Worm (Caenorhabditis elegans) whole organism, young adult: ENCODE measurements around the gene C08G9.1.

ENCODE experiments used
- B0261.1 ChIP-seq: sonication (generic microtip); optimal IDR thresholded peaks from 2 replicates; lab custom pipeline; 2016; ENCODE audit warnings: mild to moderate bottlenecking, missing genetic modification characterization, moderate library complexity, missing compliant biosample characterization
- B0336.3 ChIP-seq: fragments of 200-800 bp; sonication (Bioruptor generic); IDR thresholded peaks from 2 replicates; pipeline ENCODE4 v1.3.6; 2022; ENCODE audit warnings: missing genetic modification characterization, missing compliant biosample characterization
- F22D6.2 ChIP-seq: sonication (generic microtip); optimal IDR thresholded peaks from 2 replicates; lab custom pipeline; 2016; ENCODE audit warnings: mild to moderate bottlenecking, missing genetic modification characterization, missing compliant biosample characterization
- F52B5.7 ChIP-seq: sonication (generic microtip); optimal IDR thresholded peaks from 2 replicates; lab custom pipeline; 2016; ENCODE audit warnings: mild to moderate bottlenecking, missing genetic modification characterization, missing compliant biosample characterization
- F57A8.1 ChIP-seq: fragments of 200-800 bp; sonication (Bioruptor generic); optimal IDR thresholded peaks from 2 replicates; lab custom pipeline; 2018; ENCODE audit warnings: mild to moderate bottlenecking, missing genetic modification characterization, moderate library complexity, missing compliant biosample characterization
- K12H6.12 ChIP-seq: fragments of 200-800 bp; sonication (Bioruptor generic); optimal IDR thresholded peaks from 2 replicates; lab custom pipeline; 2018; ENCODE audit warnings: mild to moderate bottlenecking, missing genetic modification characterization, missing compliant biosample characterization
- Y79H2A.3 ChIP-seq: fragments of 200-800 bp; sonication (Bioruptor generic); conservative IDR thresholded peaks from 2 replicates; pipeline ENCODE4 v1.3.6; 2022; ENCODE audit warnings: missing genetic modification reagents, missing genetic modification characterization, missing compliant biosample characterization
- aptf-2 ChIP-seq: fragments of 200-800 bp; sonication (Bioruptor generic); conservative IDR thresholded peaks from 2 replicates; pipeline ENCODE4 v1.3.6; 2022; ENCODE audit warnings: missing genetic modification reagents, missing genetic modification characterization, missing compliant biosample characterization
- attf-5 ChIP-seq: fragments of 200-800 bp; sonication (Bioruptor generic); optimal IDR thresholded peaks from 2 replicates; lab custom pipeline; 2018; ENCODE audit warnings: mild to moderate bottlenecking, missing genetic modification characterization, missing compliant biosample characterization
- bed-1 ChIP-seq: fragments of 200-800 bp; sonication (Bioruptor generic); IDR thresholded peaks from 2 replicates; pipeline ENCODE4 v1.3.6; 2022; ENCODE audit warnings: missing genetic modification reagents, missing genetic modification characterization, missing compliant biosample characterization
- cebp-2 ChIP-seq: fragments of 200-800 bp; sonication (Bioruptor generic); IDR thresholded peaks from 2 replicates; pipeline ENCODE4 v1.3.6; 2022; ENCODE audit warnings: missing genetic modification characterization, missing compliant biosample characterization
- ceh-100 ChIP-seq: fragments of 200-800 bp; sonication (Bioruptor generic); IDR thresholded peaks from 2 replicates; pipeline ENCODE4 v1.3.6; 2022; ENCODE audit warnings: missing genetic modification reagents, missing genetic modification characterization, missing compliant biosample characterization
- ceh-40 ChIP-seq: fragments of 200-800 bp; sonication (Bioruptor generic); IDR thresholded peaks from 2 replicates; pipeline ENCODE4 v1.3.6; 2022; ENCODE audit warnings: missing genetic modification characterization, missing compliant biosample characterization
- ceh-91 ChIP-seq: fragments of 200-800 bp; sonication (Bioruptor generic); IDR thresholded peaks from 2 replicates; pipeline ENCODE4 v1.3.6; 2022; ENCODE audit warnings: missing genetic modification reagents, missing genetic modification characterization, missing compliant biosample characterization
- egrh-3 ChIP-seq: fragments of 200-800 bp; sonication (Bioruptor generic); IDR thresholded peaks from 2 replicates; pipeline ENCODE4 v1.3.6; 2022; ENCODE audit warnings: missing genetic modification reagents, missing genetic modification characterization, missing compliant biosample characterization
- ets-4 ChIP-seq: fragments of 200-800 bp; sonication (Bioruptor generic); optimal IDR thresholded peaks from 2 replicates; lab custom pipeline; 2018; ENCODE audit warnings: mild to moderate bottlenecking, missing genetic modification characterization, missing compliant biosample characterization
- gei-17 ChIP-seq: fragments of 200-800 bp; sonication (Bioruptor generic); optimal IDR thresholded peaks from 2 replicates; lab custom pipeline; 2018; ENCODE audit warnings: mild to moderate bottlenecking, missing genetic modification characterization, missing compliant biosample characterization
- hlh-26 ChIP-seq: fragments of 200-800 bp; sonication (Bioruptor generic); conservative IDR thresholded peaks from 2 replicates; pipeline ENCODE4 v1.3.6; 2022; ENCODE audit warnings: missing genetic modification reagents, missing genetic modification characterization, missing compliant biosample characterization
- hmg-20 ChIP-seq: fragments of 200-800 bp; sonication (Bioruptor generic); IDR thresholded peaks from 2 replicates; pipeline ENCODE4 v1.3.6; 2022; ENCODE audit warnings: missing genetic modification reagents, missing genetic modification characterization, missing compliant biosample characterization
- lin-40 ChIP-seq: sonication (generic microtip); optimal IDR thresholded peaks from 2 replicates; lab custom pipeline; 2016; ENCODE audit warnings: missing genetic modification characterization, mild to moderate bottlenecking, missing compliant biosample characterization, missing genotype, missing genetic modification reagents
- lir-1 ChIP-seq: fragments of 200-800 bp; sonication (Bioruptor generic); conservative IDR thresholded peaks from 2 replicates; pipeline ENCODE4 v1.3.6; 2022; ENCODE audit warnings: missing genetic modification reagents, missing genetic modification characterization, missing compliant biosample characterization
- lsy-27 ChIP-seq: sonication (generic microtip); optimal IDR thresholded peaks from 2 replicates; lab custom pipeline; 2017; ENCODE audit warnings: missing genetic modification characterization, mild to moderate bottlenecking, missing compliant biosample characterization, antibody characterized with exemption, missing genotype, borderline replicate concordance; ENCODE audit not compliant: insufficient read depth
- madf-10 ChIP-seq: sonication (generic microtip); optimal IDR thresholded peaks from 2 replicates; lab custom pipeline; 2016; ENCODE audit warnings: mild to moderate bottlenecking, missing genetic modification characterization, missing compliant biosample characterization
- mel-28 ChIP-seq: sonication (generic microtip); optimal IDR thresholded peaks from 2 replicates; lab custom pipeline; 2016; ENCODE audit warnings: borderline replicate concordance, mild to moderate bottlenecking, missing genetic modification characterization, missing compliant biosample characterization
- mes-4 ChIP-seq: sonication (generic microtip); optimal IDR thresholded peaks from 2 replicates; lab custom pipeline; 2016; ENCODE audit warnings: missing genotype, missing genetic modification characterization, missing compliant biosample characterization
- rec-8 ChIP-seq, 2 experiments: sonication (generic microtip); optimal IDR thresholded peaks; 2 replicates each; lab custom pipeline; 2016; ENCODE audit warnings: mild to moderate bottlenecking in 2 of 2, missing genetic modification characterization in 2 of 2, missing genetic modification reagents in 2 of 2, missing genotype in 2 of 2, missing biosample characterization in 1 of 2, missing compliant biosample characterization in 1 of 2, moderate library complexity in 1 of 2
- repo-1 ChIP-seq: sonication (generic microtip); optimal IDR thresholded peaks from 2 replicates; lab custom pipeline; 2017; ENCODE audit warnings: mild to moderate bottlenecking, missing genetic modification characterization, missing compliant biosample characterization
- snpc-3.4 ChIP-seq: sonication (generic microtip); optimal IDR thresholded peaks from 2 replicates; lab custom pipeline; 2017; ENCODE audit warnings: missing genetic modification characterization, mild to moderate bottlenecking, missing compliant biosample characterization, antibody characterized with exemption, moderate library complexity, missing genotype, missing genetic modification reagents
- snpc-4 ChIP-seq, 5 experiments: fragments of 150-350 bp in 1 of 5; sonication (generic microtip) in 4 of 5; optimal IDR thresholded peaks; 2 replicates each; lab custom pipeline; 2014 to 2018; ENCODE audit warnings: missing genetic modification characterization in 5 of 5, missing biosample characterization in 3 of 5, antibody characterized with exemption in 2 of 5, mild to moderate bottlenecking in 2 of 5, missing compliant biosample characterization in 2 of 5, missing genotype in 2 of 5, moderate library complexity in 2 of 5, missing genetic modification reagents in 1 of 5
- tbp1 ChIP-seq: fragments of 200-800 bp; sonication (Bioruptor generic); optimal IDR thresholded peaks from 2 replicates; lab custom pipeline; 2018; ENCODE audit warnings: mild to moderate bottlenecking, missing genetic modification characterization, missing compliant biosample characterization
- ztf-22 ChIP-seq: fragments of 200-800 bp; sonication (Bioruptor generic); optimal IDR thresholded peaks from 2 replicates; lab custom pipeline; 2018; ENCODE audit warnings: mild to moderate bottlenecking, missing genetic modification characterization, moderate library complexity, missing compliant biosample characterization
- ztf-25 ChIP-seq: fragments of 200-800 bp; sonication (Bioruptor generic); IDR thresholded peaks from 2 replicates; pipeline ENCODE4 v1.3.6; 2022; ENCODE audit warnings: missing genetic modification reagents, missing genetic modification characterization, missing compliant biosample characterization
- ztf-28 ChIP-seq: fragments of 200-800 bp; sonication (Bioruptor generic); IDR thresholded peaks from 2 replicates; pipeline ENCODE4 v1.3.6; 2022; ENCODE audit warnings: missing genetic modification reagents, missing genetic modification characterization, missing compliant biosample characterization
- ztf-3 ChIP-seq: fragments of 200-800 bp; sonication (Bioruptor generic); optimal IDR thresholded peaks from 2 replicates; lab custom pipeline; 2018; ENCODE audit warnings: mild to moderate bottlenecking, missing genetic modification characterization, missing compliant biosample characterization

Gene C08G9.1

ce11 chrIV:7661569-7661968, 3.0 kb downstream of the C08G9.1 start:
- no peak for TF ChIP-seq aptf-2 (GFP tag; lab: Robert Waterston, UW)
- TF ChIP-seq ceh-91 (GFP tag; lab: Robert Waterston, UW), result no peak
- no peak for TF ChIP-seq madf-10
- no peak for TF ChIP-seq egrh-3 (GFP tag; lab: Robert Waterston, UW)
- TF ChIP-seq hlh-26 (GFP tag; lab: Robert Waterston, UW), result no peak
- no peak for TF ChIP-seq attf-5
- no peak for TF ChIP-seq snpc-4 (GFP tag; optimal IDR thresholded peaks at IDR 0.05; lab: Kevin White, UChicago)
- TF ChIP-seq snpc-4 (tag; optimal IDR thresholded peaks at IDR 0.05; lab: Kevin White, UChicago), result no peak
- no peak for TF ChIP-seq cebp-2 (GFP tag; lab: Robert Waterston, UW)

ce11 chrIV:7663006-7663405, 4.4 kb downstream of the C08G9.1 start:
- TF ChIP-seq cebp-2 (GFP tag; lab: Robert Waterston, UW), result no peak
- no peak for TF ChIP-seq ceh-100 (GFP tag; lab: Robert Waterston, UW)
- TF ChIP-seq bed-1, result no peak
- TF ChIP-seq mel-28 (tag; lab: Kevin White, UChicago), result no peak
- no peak for TF ChIP-seq lsy-27 (tag; lab: Kevin White, UChicago)
- TF ChIP-seq, all 124 proteins: peak for 0

DNA sequence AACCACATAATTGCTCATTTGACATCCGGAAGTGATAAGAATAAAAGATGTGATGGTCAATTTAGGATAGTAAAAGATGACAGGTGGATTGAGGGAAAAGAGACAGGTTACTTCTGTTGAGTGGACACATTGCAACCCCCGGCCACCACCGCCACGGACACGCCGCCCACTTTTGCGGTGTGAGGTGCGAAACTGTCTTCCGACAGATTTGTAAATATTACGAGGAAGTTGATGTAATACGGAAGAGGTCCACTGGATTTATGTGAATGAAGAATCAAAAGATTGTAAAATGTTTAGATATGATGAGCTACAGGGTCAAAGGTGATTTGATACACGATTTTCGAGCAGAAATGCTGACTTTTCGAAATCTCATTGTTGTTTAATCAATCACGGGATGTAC, 14.3 kb downstream of the C08G9.1 start, which contains the start of gene C08G9.2:
TSS of gene C08G9.2 (minus strand) at position 101 of the 400 bp plus-strand sequence.
- no peak for TF ChIP-seq snpc-3.4 (tag; lab: Kevin White, UChicago)
- TF ChIP-seq ztf-22, result no peak
- TF ChIP-seq B0261.1 (tag; lab: Kevin White, UChicago), result no peak
- no peak for TF ChIP-seq lin-40 (tag; lab: Kevin White, UChicago)
- no peak for TF ChIP-seq ceh-40
- TF ChIP-seq K12H6.12 (tag; lab: Kevin White, UChicago), result no peak
- TF ChIP-seq mes-4 (tag; lab: Kevin White, UChicago), result no peak
- TF ChIP-seq ztf-28, result no peak
- TF ChIP-seq F57A8.1 (GFP tag; lab: Kevin White, UChicago), result no peak
- TF ChIP-seq ztf-3 (GFP tag; lab: Kevin White, UChicago), result no peak

DNA sequence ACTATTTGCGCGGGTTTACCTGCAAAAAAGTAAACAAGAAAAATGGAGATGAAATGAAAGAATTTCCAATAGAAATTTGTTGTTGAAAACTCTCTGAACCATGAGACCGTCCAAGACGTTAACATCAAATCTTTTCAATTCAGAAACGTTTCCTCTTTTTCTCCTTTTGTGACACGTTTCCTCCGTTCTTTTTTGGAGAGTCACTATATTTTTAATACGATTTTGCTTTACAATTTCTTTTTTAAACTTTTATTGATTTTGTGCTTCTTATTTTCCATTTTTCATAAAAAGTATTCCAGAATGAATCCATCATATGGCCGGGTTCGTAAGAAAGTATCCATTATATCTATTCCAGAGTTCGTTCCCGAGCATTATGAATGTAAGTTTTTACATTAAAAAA, 16.3 kb downstream of the C08G9.1 start, which contains the start of gene itr-1:
TSS of gene itr-1 (plus strand) at position 301 of the 400 bp plus-strand sequence.
- TF ChIP-seq ceh-40, result no peak
- TF ChIP-seq F22D6.2 (tag; lab: Kevin White, UChicago), result no peak
- TF ChIP-seq hlh-26 (GFP tag; lab: Robert Waterston, UW), result no peak
- TF ChIP-seq F57A8.1 (GFP tag; lab: Kevin White, UChicago), result no peak
- no peak for TF ChIP-seq ceh-91 (GFP tag; lab: Robert Waterston, UW)
- no peak for TF ChIP-seq F52B5.7 (tag; lab: Kevin White, UChicago)
- TF ChIP-seq ztf-3 (GFP tag; lab: Kevin White, UChicago), result no peak
- TF ChIP-seq B0336.3 (GFP tag; lab: Robert Waterston, UW), result no peak
- TF ChIP-seq repo-1 (tag; lab: Kevin White, UChicago), result no peak
- TF ChIP-seq Y79H2A.3 (GFP tag; lab: Robert Waterston, UW), result no peak
- TF ChIP-seq ets-4 (GFP tag; lab: Kevin White, UChicago), result no peak
- no peak for TF ChIP-seq rec-8 (tag; optimal IDR thresholded peaks at IDR 0.05; lab: Kevin White, UChicago)
- no peak for TF ChIP-seq hmg-20 (GFP tag; lab: Robert Waterston, UW)
- no peak for TF ChIP-seq lir-1 (GFP tag; lab: Robert Waterston, UW)
- no peak for TF ChIP-seq ztf-25 (GFP tag; lab: Robert Waterston, UW)
- no peak for TF ChIP-seq gei-17 (GFP tag; lab: Kevin White, UChicago)
- TF ChIP-seq tbp1 (GFP tag; lab: Kevin White, UChicago), result no peak
